Fruit fly (Drosophila melanogaster): Measurements from ENCODE around the gene Dpm3.

Dpm3 gene

dm6 chr3R:13353373-13353772, 49.5 kb downstream of the Dpm3 start, which contains the start of gene mthl12:
Gene mthl12 (plus strand): TSS chr3R:13353673.
- TF ChIP-seq Crg-1 (GFP tag; optimal IDR thresholded peaks at IDR 0.05) (no peak), bab1 (GFP tag; optimal IDR thresholded peaks at IDR 0.05) (no peak), CG11617 (GFP tag; optimal IDR thresholded peaks at IDR 0.05) (no peak), ovo (GFP tag; optimal IDR thresholded peaks at IDR 0.05) (no peak), CG14711 (tag; optimal IDR thresholded peaks at IDR 0.05) (no peak), CG1620 (GFP tag; optimal IDR thresholded peaks at IDR 0.05) (no peak), Mnt (GFP tag; optimal IDR thresholded peaks at IDR 0.05) (no peak), toe (GFP tag; optimal IDR thresholded peaks at IDR 0.05) (no peak), pad (GFP tag; optimal IDR thresholded peaks at IDR 0.05) (no peak), Hr96 (GFP tag; optimal IDR thresholded peaks at IDR 0.05) (no peak), cic (GFP tag; optimal IDR thresholded peaks at IDR 0.05) (no peak), CG7101 (tag; optimal IDR thresholded peaks at IDR 0.05) (no peak), CG5204 (GFP tag; optimal IDR thresholded peaks at IDR 0.05) (no peak), kay (GFP tag; ENCODE audit: borderline replicate concordance) (no peak), CG7045 (GFP tag; optimal IDR thresholded peaks at IDR 0.05) (no peak), Clk (GFP tag; optimal IDR thresholded peaks at IDR 0.05) (no peak)

All from whole organism, adult.